Fruit fly (Drosophila melanogaster) whole organism, embryonic: ENCODE measurements around the gene CG14971.

Experiments
- Antp ChIP-seq: fragments of 200-800 bp; sonication (Bioruptor generic); optimal IDR thresholded peaks from 3 replicates; lab custom pipeline; 2016; ENCODE audit warnings: missing biosample characterization, missing genetic modification characterization
- Atf3 ChIP-seq: fragments of 200-800 bp; sonication (Bioruptor generic); optimal IDR thresholded peaks from 3 replicates; lab custom pipeline; 2016; ENCODE audit warnings: missing biosample characterization, missing genetic modification characterization
- CG10431 ChIP-seq: fragments of 200-800 bp; sonication (Bioruptor generic); optimal IDR thresholded peaks from 3 replicates; lab custom pipeline; 2018; ENCODE audit warnings: missing biosample characterization, mild to moderate bottlenecking, missing genetic modification characterization
- CG10959 ChIP-seq: fragments of 200-800 bp; sonication (Bioruptor generic); IDR thresholded peaks from 2 replicates; pipeline ENCODE4 v1.3.6; 2022; ENCODE audit warnings: missing biosample characterization, missing genetic modification characterization
- CG11456 ChIP-seq: fragments of 200-800 bp; sonication (Bioruptor generic); IDR thresholded peaks from 3 replicates; pipeline ENCODE4 v1.3.6; 2022; ENCODE audit warnings: missing biosample characterization, missing genetic modification characterization
- CG11560 ChIP-seq: fragments of 200-800 bp; sonication (Bioruptor generic); IDR thresholded peaks from 3 replicates; pipeline ENCODE4 v1.3.6; 2022; ENCODE audit warnings: missing biosample characterization, missing genetic modification characterization
- CG12219 ChIP-seq: fragments of 200-800 bp; sonication (Bioruptor generic); optimal IDR thresholded peaks from 3 replicates; lab custom pipeline; 2018; ENCODE audit warnings: missing biosample characterization, mild to moderate bottlenecking, missing genetic modification characterization
- CG1233 ChIP-seq: fragments of 200-800 bp; sonication (Bioruptor generic); optimal IDR thresholded peaks from 4 replicates; lab custom pipeline; 2018; ENCODE audit warnings: missing biosample characterization, mild to moderate bottlenecking, missing genetic modification characterization
- CG12391 ChIP-seq: fragments of 200-800 bp; sonication (Bioruptor generic); optimal IDR thresholded peaks from 3 replicates; lab custom pipeline; 2018; ENCODE audit warnings: missing biosample characterization, mild to moderate bottlenecking, missing genetic modification characterization, moderate library complexity
- CG13624 ChIP-seq: fragments of 200-800 bp; sonication (Bioruptor generic); optimal IDR thresholded peaks from 2 replicates; lab custom pipeline; 2016; ENCODE audit warnings: missing biosample characterization, missing genetic modification characterization
- CG13775 ChIP-seq: fragments of 200-800 bp; sonication (Bioruptor generic); optimal IDR thresholded peaks from 3 replicates; lab custom pipeline; 2017; ENCODE audit warnings: missing biosample characterization, mild to moderate bottlenecking, missing genetic modification characterization
- CG14050 ChIP-seq: fragments of 200-800 bp; sonication (Bioruptor generic); IDR thresholded peaks from 3 replicates; pipeline ENCODE4 v1.3.6; 2022; ENCODE audit warnings: missing biosample characterization, missing genetic modification characterization
- CG15514 ChIP-seq: fragments of 200-800 bp; sonication (Bioruptor generic); optimal IDR thresholded peaks from 3 replicates; lab custom pipeline; 2017; ENCODE audit warnings: missing biosample characterization, missing genetic modification characterization, mild to moderate bottlenecking, moderate library complexity, missing genetic modification reagents
- CG18476 ChIP-seq: fragments of 200-800 bp; sonication (Bioruptor generic); optimal IDR thresholded peaks from 2 replicates; lab custom pipeline; 2016; ENCODE audit warnings: missing biosample characterization, mild to moderate bottlenecking, missing genetic modification characterization
- CG2129 ChIP-seq: fragments of 200-800 bp; sonication (Bioruptor generic); IDR thresholded peaks from 2 replicates; pipeline ENCODE4 v1.3.6; 2022; ENCODE audit warnings: missing biosample characterization, missing genetic modification characterization; ENCODE audit not compliant: partially characterized antibody
- CG2875 ChIP-seq: fragments of 200-800 bp; sonication (Bioruptor generic); optimal IDR thresholded peaks from 2 replicates; lab custom pipeline; 2017; ENCODE audit warnings: missing biosample characterization, mild to moderate bottlenecking, missing genetic modification characterization, missing genetic modification reagents
- CG33213 ChIP-seq: fragments of 200-800 bp; sonication (Bioruptor generic); optimal IDR thresholded peaks from 3 replicates; lab custom pipeline; 2016; ENCODE audit warnings: missing biosample characterization, missing genetic modification characterization
- CG43689 ChIP-seq: fragments of 200-800 bp; sonication (Bioruptor generic); IDR thresholded peaks from 2 replicates; pipeline ENCODE4 v1.3.6; 2022; ENCODE audit warnings: missing biosample characterization, missing genetic modification characterization
- CG4820 ChIP-seq: fragments of 200-800 bp; sonication (Bioruptor generic); optimal IDR thresholded peaks from 3 replicates; lab custom pipeline; 2016; ENCODE audit warnings: missing biosample characterization, missing genetic modification characterization
- CkIIα-i1 ChIP-seq: fragments of 200-800 bp; sonication (Bioruptor generic); IDR thresholded peaks from 2 replicates; pipeline ENCODE4 v1.3.6; 2022; ENCODE audit warnings: missing biosample characterization, missing genetic modification characterization
- Dip3 ChIP-seq: fragments of 200-800 bp; sonication (Bioruptor generic); optimal IDR thresholded peaks from 3 replicates; lab custom pipeline; 2016; ENCODE audit warnings: missing biosample characterization, missing genetic modification characterization
- Drgx ChIP-seq: fragments of 200-800 bp; sonication (Bioruptor generic); IDR thresholded peaks from 2 replicates; pipeline ENCODE4 v1.3.6; 2022; ENCODE audit warnings: missing biosample characterization, missing genetic modification characterization
- GATAe ChIP-seq: fragments of 200-800 bp; sonication (Bioruptor generic); conservative IDR thresholded peaks from 2 replicates; pipeline ENCODE4 v1.3.6; 2022; ENCODE audit warnings: missing biosample characterization, missing genetic modification characterization
- HHEX ChIP-seq: fragments of 200-800 bp; sonication (Bioruptor generic); optimal IDR thresholded peaks from 3 replicates; lab custom pipeline; 2017; ENCODE audit warnings: missing biosample characterization, mild to moderate bottlenecking, missing genetic modification characterization, missing genetic modification reagents
- Hand ChIP-seq: fragments of 200-800 bp; sonication (Bioruptor generic); optimal IDR thresholded peaks from 2 replicates; lab custom pipeline; 2017; ENCODE audit warnings: mild to moderate bottlenecking, missing biosample characterization, missing genetic modification reagents, missing genetic modification characterization
- Lpt ChIP-seq: fragments of >200 bp; optimal IDR thresholded peaks from 2 replicates; lab custom pipeline; 2018; ENCODE audit warnings: missing biosample characterization, missing genetic modification characterization
- Xrp1 ChIP-seq: fragments of 200-800 bp; sonication (Bioruptor generic); IDR thresholded peaks from 2 replicates; pipeline ENCODE4 v1.3.6; 2022; ENCODE audit warnings: missing biosample characterization, missing genetic modification characterization
- ap ChIP-seq: fragments of 200-800 bp; sonication (Bioruptor generic); IDR thresholded peaks from 2 replicates; pipeline ENCODE4 v1.3.6; 2022; ENCODE audit warnings: missing biosample characterization, missing genetic modification characterization
- br ChIP-seq: fragments of >200 bp; optimal IDR thresholded peaks from 2 replicates; lab custom pipeline; 2017
- corto ChIP-seq: fragments of 200-800 bp; sonication (Bioruptor generic); optimal IDR thresholded peaks from 2 replicates; lab custom pipeline; 2016; ENCODE audit warnings: missing biosample characterization, mild to moderate bottlenecking, missing genetic modification characterization, moderate library complexity
- dan ChIP-seq: fragments of 200-800 bp; sonication (Bioruptor generic); IDR thresholded peaks from 2 replicates; pipeline ENCODE4 v1.3.6; 2022; ENCODE audit warnings: missing biosample characterization, missing genetic modification characterization
- dati ChIP-seq: fragments of 200-800 bp; sonication (Bioruptor generic); IDR thresholded peaks from 2 replicates; pipeline ENCODE4 v1.3.6; 2022; ENCODE audit warnings: missing biosample characterization, missing genetic modification characterization
- dmrt99B ChIP-seq: fragments of 200-800 bp; sonication (Bioruptor generic); optimal IDR thresholded peaks from 2 replicates; lab custom pipeline; 2018; ENCODE audit warnings: missing biosample characterization, mild to moderate bottlenecking, missing genetic modification characterization, moderate library complexity
- fd64A ChIP-seq: fragments of 200-800 bp; sonication (Bioruptor generic); optimal IDR thresholded peaks from 3 replicates; lab custom pipeline; 2018; ENCODE audit warnings: missing biosample characterization, mild to moderate bottlenecking, missing genetic modification characterization
- gcm ChIP-seq: fragments of 200-800 bp; sonication (Bioruptor generic); optimal IDR thresholded peaks from 2 replicates; lab custom pipeline; 2019; ENCODE audit warnings: missing biosample characterization, mild to moderate bottlenecking, missing genetic modification characterization, moderate library complexity
- gro ChIP-seq: fragments of 200-800 bp; sonication (Bioruptor generic); optimal IDR thresholded peaks from 2 replicates; lab custom pipeline; 2016; ENCODE audit warnings: missing biosample characterization, missing genetic modification characterization
- hth ChIP-seq: fragments of >200 bp; optimal IDR thresholded peaks from 2 replicates; lab custom pipeline; 2017; ENCODE audit warnings: inconsistent platforms
- jigr1 ChIP-seq: fragments of 200-800 bp; sonication (Bioruptor generic); IDR thresholded peaks from 3 replicates; pipeline ENCODE4 v1.3.6; 2022; ENCODE audit warnings: missing biosample characterization, missing genetic modification characterization
- lab ChIP-seq: fragments of 200-800 bp; sonication (Bioruptor generic); optimal IDR thresholded peaks from 3 replicates; lab custom pipeline; 2017; ENCODE audit warnings: missing biosample characterization, missing genetic modification characterization, mild to moderate bottlenecking, moderate library complexity, missing genetic modification reagents
- lilli ChIP-seq: fragments of 200-800 bp; sonication (Bioruptor generic); optimal IDR thresholded peaks from 3 replicates; lab custom pipeline; 2016; ENCODE audit warnings: missing biosample characterization, missing genetic modification characterization
- lmd ChIP-seq: fragments of 200-800 bp; sonication (Bioruptor generic); IDR thresholded peaks from 2 replicates; pipeline ENCODE4 v1.3.6; 2022; ENCODE audit warnings: missing biosample characterization, missing genetic modification characterization
- run ChIP-seq: fragments of 200-800 bp; sonication (Bioruptor generic); optimal IDR thresholded peaks from 3 replicates; lab custom pipeline; 2018; ENCODE audit warnings: missing biosample characterization, mild to moderate bottlenecking, missing genetic modification characterization
- sisA ChIP-seq: fragments of 200-800 bp; sonication (Bioruptor generic); IDR thresholded peaks from 2 replicates; pipeline ENCODE4 v1.3.6; 2022; ENCODE audit warnings: missing biosample characterization, missing genetic modification characterization
- so ChIP-seq: fragments of 200-800 bp; sonication (Bioruptor generic); IDR thresholded peaks from 3 replicates; pipeline ENCODE4 v1.3.6; 2022; ENCODE audit warnings: missing biosample characterization, missing genetic modification characterization
- sug ChIP-seq: fragments of 200-800 bp; optimal IDR thresholded peaks from 2 replicates; lab custom pipeline; 2019; ENCODE audit warnings: missing biosample characterization, mild to moderate bottlenecking, missing genetic modification characterization, moderate library complexity
- tio ChIP-seq: fragments of 200-800 bp; sonication (Bioruptor generic); optimal IDR thresholded peaks from 2 replicates; lab custom pipeline; 2017; ENCODE audit warnings: missing biosample characterization, missing genetic modification characterization, inconsistent platforms
- ttk ChIP-seq: fragments of 200-800 bp; sonication (Bioruptor generic); IDR thresholded peaks from 2 replicates; pipeline ENCODE4 v2.1.2; 2022; ENCODE audit warnings: missing biosample characterization, missing genetic modification characterization
- tup ChIP-seq: fragments of 200-800 bp; sonication (Bioruptor generic); optimal IDR thresholded peaks from 2 replicates; lab custom pipeline; 2016; ENCODE audit warnings: missing biosample characterization, mild to moderate bottlenecking, missing genetic modification characterization, moderate library complexity
- z ChIP-seq: fragments of 200-800 bp; sonication (Bioruptor generic); IDR thresholded peaks from 3 replicates; pipeline ENCODE4 v1.3.6; 2022; ENCODE audit warnings: missing biosample characterization, missing genetic modification characterization
- zen ChIP-seq: fragments of 200-800 bp; sonication (Bioruptor generic); optimal IDR thresholded peaks from 3 replicates; lab custom pipeline; 2018; ENCODE audit warnings: missing biosample characterization, mild to moderate bottlenecking, missing genetic modification characterization, moderate library complexity
- zf30C ChIP-seq: fragments of 200-800 bp; sonication (Bioruptor generic); optimal IDR thresholded peaks from 3 replicates; lab custom pipeline; 2018; ENCODE audit warnings: missing biosample characterization, mild to moderate bottlenecking, missing genetic modification characterization
- zfh1 ChIP-seq: fragments of 200-800 bp; sonication (Bioruptor generic); IDR thresholded peaks from 3 replicates; pipeline ENCODE4 v1.3.6; 2022; ENCODE audit warnings: missing biosample characterization, missing genetic modification characterization

The CG14971 gene

DNA sequence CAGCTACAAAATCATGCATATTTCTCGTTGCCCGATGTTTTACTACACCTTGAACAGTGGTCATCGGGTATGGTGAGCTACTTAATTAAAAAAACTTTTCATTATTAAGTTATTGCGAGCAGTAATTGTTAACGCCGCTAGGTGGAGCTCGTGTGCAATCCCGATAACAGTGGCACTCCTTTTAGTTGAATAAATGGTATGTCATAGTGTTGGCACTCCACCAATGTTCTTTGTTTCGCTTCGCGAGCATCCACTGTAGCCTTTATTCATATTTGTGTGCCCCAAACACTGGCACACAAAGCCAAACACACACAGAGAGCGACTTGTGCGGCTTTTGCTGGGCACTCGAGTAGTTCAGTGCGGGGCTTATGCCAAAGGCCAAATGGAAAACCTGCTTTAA is 46.8 kb upstream of the CG14971 start (continued):
- peak; percentile 77 for TF ChIP-seq CG2875 (GFP tag; lab: Kevin White, UChicago)
- peak; percentile 84 for TF ChIP-seq CG12219 (GFP tag; lab: Kevin White, UChicago)
- peak; percentile 79; the same call in 2 of the 3 replicates for TF ChIP-seq zfh1 (GFP tag; lab: Robert Waterston, UW)
- TF ChIP-seq HHEX, result peak; percentile 85
- TF ChIP-seq Antp, result peak; percentile 91
- peak; percentile 89 for TF ChIP-seq gro (GFP tag; lab: Kevin White, UChicago)
- TF ChIP-seq Atf3 (GFP tag; lab: Kevin White, UChicago), result peak; percentile 87
- no peak for TF ChIP-seq zf30C (GFP tag; lab: Kevin White, UChicago)
- TF ChIP-seq ttk (GFP tag; lab: Robert Waterston, UW), result peak; percentile 92
- TF ChIP-seq CG4820, result peak; percentile 86
- TF ChIP-seq CG11456 (GFP tag; lab: Robert Waterston, UW), result peak; percentile 96
- TF ChIP-seq CG43689, result peak; percentile 91
- TF ChIP-seq CG11560 (tag; lab: Robert Waterston, UW), result peak; percentile 84
- TF ChIP-seq Dip3 (GFP tag; lab: Kevin White, UChicago), result peak; percentile 87
- peak; percentile 97 for TF ChIP-seq so
- TF ChIP-seq Drgx (GFP tag; lab: Robert Waterston, UW), result peak; percentile 94
- peak; percentile 82 for TF ChIP-seq CG33213 (GFP tag; lab: Kevin White, UChicago)
- peak; percentile 86 for TF ChIP-seq CG18476 (GFP tag; lab: Kevin White, UChicago)
- TF ChIP-seq Lpt (GFP tag; lab: Kevin White, UChicago), result no peak
- 0 out of 2 replicates have a peak, but pooled peaks have one; percentile 52 for TF ChIP-seq GATAe
- TF ChIP-seq lab, result peak; percentile 93
- peak; percentile 69 for TF ChIP-seq Hand (GFP tag; lab: Kevin White, UChicago)
- peak; percentile 97 for TF ChIP-seq lmd (GFP tag; lab: Robert Waterston, UW)
- TF ChIP-seq corto (GFP tag; lab: Kevin White, UChicago), result peak; percentile 77
- peak; percentile 80 for TF ChIP-seq fd64A (GFP tag; lab: Kevin White, UChicago)
- peak; percentile 7 for TF ChIP-seq CG1233 (GFP tag; lab: Kevin White, UChicago)
- peak; percentile 97 for TF ChIP-seq sisA (GFP tag; lab: Robert Waterston, UW)
- peak; percentile 57; the same call in 1 of the 3 replicates for TF ChIP-seq z (GFP tag; lab: Robert Waterston, UW)
- TF ChIP-seq br, result no peak
- peak; percentile 67 for TF ChIP-seq run (tag; lab: Kevin White, UChicago)
- TF ChIP-seq CG12391 (tag; lab: Kevin White, UChicago), result peak; percentile 85
- peak; percentile 83 for TF ChIP-seq dmrt99B
- peak; percentile 85 for TF ChIP-seq CG10959
- TF ChIP-seq CG13624, result peak; percentile 91
- TF ChIP-seq jigr1 (GFP tag; lab: Robert Waterston, UW), result peak; percentile 82
- TF ChIP-seq dati (GFP tag; lab: Robert Waterston, UW), result peak; percentile 77
- peak; percentile 12 for TF ChIP-seq CG10431 (GFP tag; lab: Kevin White, UChicago)
- TF ChIP-seq CG14050 (GFP tag; lab: Robert Waterston, UW), result peak; percentile 96
- TF ChIP-seq CG15514 (GFP tag; lab: Kevin White, UChicago), result peak; percentile 76
- TF ChIP-seq CG2129 (GFP tag; lab: Robert Waterston, UW), result no peak
- peak; percentile 78 for TF ChIP-seq CkIIα-i1 (GFP tag; lab: Robert Waterston, UW)
- TF ChIP-seq lilli (GFP tag; lab: Kevin White, UChicago), result peak; percentile 93
- peak; percentile 74 for TF ChIP-seq tup (GFP tag; lab: Kevin White, UChicago)
- TF ChIP-seq CG13775 (GFP tag; lab: Kevin White, UChicago), result peak; percentile 77
- no peak for TF ChIP-seq hth
- TF ChIP-seq ap (GFP tag; lab: Robert Waterston, UW), result peak; percentile 94
- TF ChIP-seq gcm (GFP tag; lab: Kevin White, UChicago), result peak; percentile 79
- TF ChIP-seq dan, result peak; percentile 31; the same call in 1 of the 2 replicates
- TF ChIP-seq zen (tag; lab: Kevin White, UChicago), result peak; percentile 71
- TF ChIP-seq tio (GFP tag; lab: Kevin White, UChicago), result peak; percentile 77
- TF ChIP-seq Xrp1 (GFP tag; lab: Robert Waterston, UW), result peak; percentile 91
- peak; percentile 81 for TF ChIP-seq sug
